Fruit fly (Drosophila melanogaster) whole organism, wandering third instar larva: ENCODE measurements around the gene CG14506.

Source experiments
- CG32264 ChIP-seq: fragments of 200-800 bp; sonication (Bioruptor generic); optimal IDR thresholded peaks from 2 replicates; lab custom pipeline; 2016; ENCODE audit warnings: missing biosample characterization, missing genetic modification characterization
- CG9705 ChIP-seq: fragments of 200-800 bp; sonication (Bioruptor generic); optimal IDR thresholded peaks from 2 replicates; lab custom pipeline; 2018; ENCODE audit warnings: missing biosample characterization, mild to moderate bottlenecking, missing genetic modification characterization
- CrebA ChIP-seq: fragments of 200-800 bp; sonication (Bioruptor generic); optimal IDR thresholded peaks from 2 replicates; lab custom pipeline; 2016; ENCODE audit warnings: missing biosample characterization, mild to moderate bottlenecking, missing genetic modification characterization, borderline replicate concordance
- Dfd ChIP-seq: fragments of >200 bp; optimal IDR thresholded peaks from 2 replicates; lab custom pipeline; 2017; ENCODE audit warnings: missing biosample characterization, missing genetic modification characterization
- Dif ChIP-seq: fragments of 200-275, 200-300 bp; sonication (Bioruptor generic); optimal IDR thresholded peaks from 2 replicates; lab custom pipeline; 2018; ENCODE audit warnings: missing biosample characterization, missing genetic modification characterization; ENCODE audit not compliant: partially characterized antibody
- HLH106 ChIP-seq: fragments of 200-800 bp; optimal IDR thresholded peaks from 3 replicates; lab custom pipeline; 2019; ENCODE audit warnings: missing biosample characterization, mild to moderate bottlenecking, missing genetic modification characterization, moderate library complexity
- Hr78 ChIP-seq: fragments of >200 bp; optimal IDR thresholded peaks from 2 replicates; lab custom pipeline; 2017; ENCODE audit warnings: missing biosample characterization, missing genetic modification characterization
- Hr83 ChIP-seq: fragments of 200-300 bp; sonication (Bioruptor generic); optimal IDR thresholded peaks from 2 replicates; lab custom pipeline; 2016; ENCODE audit warnings: missing biosample characterization, mild to moderate bottlenecking, missing genetic modification characterization, moderate library complexity; ENCODE audit not compliant: poor library complexity, severe bottlenecking
- Jra ChIP-seq: sonication (Bioruptor generic); optimal IDR thresholded peaks from 2 replicates; lab custom pipeline; 2016; ENCODE audit warnings: missing biosample characterization, missing genetic modification characterization
- N ChIP-seq: fragments of >200 bp; optimal IDR thresholded peaks from 2 replicates; lab custom pipeline; 2018; ENCODE audit warnings: missing biosample characterization, missing external identifiers, missing genetic modification characterization
- OdsH ChIP-seq: fragments of 200-800 bp; sonication (Bioruptor generic); optimal IDR thresholded peaks from 2 replicates; lab custom pipeline; 2016; ENCODE audit warnings: missing biosample characterization, mild to moderate bottlenecking, missing genetic modification characterization
- Rel ChIP-seq, 2 experiments: fragments of 200-800 bp; sonication (Bioruptor generic) in 1 of 2; optimal IDR thresholded peaks; 2 replicates in 1 of 2; 3 replicates in 1 of 2; lab custom pipeline; 2016 to 2019; ENCODE audit warnings: mild to moderate bottlenecking in 2 of 2, missing biosample characterization in 2 of 2, missing genetic modification characterization in 2 of 2, moderate library complexity in 1 of 2
- Sp1 ChIP-seq: fragments of 200-800 bp; sonication (Bioruptor generic); optimal IDR thresholded peaks from 3 replicates; lab custom pipeline; 2019; ENCODE audit warnings: missing biosample characterization, mild to moderate bottlenecking, missing genetic modification characterization, moderate library complexity
- Vsx2 ChIP-seq: fragments of 200-300, 225-300 bp; sonication (Bioruptor generic); optimal IDR thresholded peaks from 2 replicates; lab custom pipeline; 2018; ENCODE audit warnings: missing biosample characterization, missing genetic modification characterization; ENCODE audit not compliant: partially characterized antibody
- br ChIP-seq: fragments of 200-800 bp; sonication (Bioruptor generic); optimal IDR thresholded peaks from 2 replicates; lab custom pipeline; 2016; ENCODE audit warnings: missing biosample characterization, missing genetic modification characterization
- brk ChIP-seq: fragments of 200-800 bp; sonication (Bioruptor generic); optimal IDR thresholded peaks from 2 replicates; lab custom pipeline; 2016; ENCODE audit warnings: missing biosample characterization, mild to moderate bottlenecking, missing genetic modification characterization
- dl ChIP-seq, 2 experiments: fragments of 175-275, 200-275 bp in 1 of 2; fragments of 200-275 bp in 1 of 2; sonication (Bioruptor generic); optimal IDR thresholded peaks; lab custom pipeline; 2018; ENCODE audit warnings: mild to moderate bottlenecking in 2 of 2, missing biosample characterization in 2 of 2, missing genetic modification characterization in 2 of 2, moderate library complexity in 2 of 2; ENCODE audit not compliant: partially characterized antibody in 2 of 2, insufficient read depth in 1 of 2
- dsf ChIP-seq: sonication (Bioruptor generic); optimal IDR thresholded peaks from 2 replicates; lab custom pipeline; 2016; ENCODE audit warnings: missing biosample characterization, missing genetic modification characterization, borderline replicate concordance
- ey ChIP-seq: fragments of 200-800 bp; sonication (Bioruptor generic); optimal IDR thresholded peaks from 2 replicates; lab custom pipeline; 2016; ENCODE audit warnings: missing biosample characterization, missing genetic modification characterization
- fru ChIP-seq: fragments of 200-800 bp; sonication (Bioruptor generic); optimal IDR thresholded peaks from 3 replicates; lab custom pipeline; 2016; ENCODE audit warnings: missing biosample characterization, mild to moderate bottlenecking, missing genetic modification characterization
- jim ChIP-seq: fragments of 175-275, 200-325 bp; sonication (Bioruptor generic); optimal IDR thresholded peaks from 2 replicates; lab custom pipeline; 2016; ENCODE audit warnings: missing biosample characterization, mild to moderate bottlenecking, missing genetic modification characterization
- lola ChIP-seq: fragments of >200 bp; optimal IDR thresholded peaks from 2 replicates; lab custom pipeline; 2017; ENCODE audit warnings: missing biosample characterization, missing genetic modification characterization
- pan ChIP-seq: fragments of >200 bp; optimal IDR thresholded peaks from 2 replicates; lab custom pipeline; 2017
- psq ChIP-seq: fragments of 200-800 bp; sonication (Bioruptor generic); optimal IDR thresholded peaks from 3 replicates; lab custom pipeline; 2017; ENCODE audit warnings: missing biosample characterization, mild to moderate bottlenecking, missing genetic modification characterization, moderate library complexity
- rgr ChIP-seq: fragments of 200-800 bp; sonication (Bioruptor generic); optimal IDR thresholded peaks from 3 replicates; lab custom pipeline; 2016; ENCODE audit warnings: missing biosample characterization, mild to moderate bottlenecking, missing genetic modification characterization
- sage ChIP-seq: fragments of 200-800 bp; sonication (Bioruptor generic); optimal IDR thresholded peaks from 2 replicates; lab custom pipeline; 2016; ENCODE audit warnings: missing biosample characterization, mild to moderate bottlenecking, missing genetic modification characterization
- sv ChIP-seq: fragments of 200-800 bp; sonication (Bioruptor generic); optimal IDR thresholded peaks from 3 replicates; lab custom pipeline; 2016; ENCODE audit warnings: missing biosample characterization, missing genetic modification characterization
- tai ChIP-seq: sonication (Bioruptor generic); optimal IDR thresholded peaks from 2 replicates; lab custom pipeline; 2016; ENCODE audit warnings: missing biosample characterization, missing genetic modification characterization
- usp ChIP-seq: fragments of >200 bp; optimal IDR thresholded peaks from 2 replicates; lab custom pipeline; 2017; ENCODE audit warnings: missing biosample characterization, missing genetic modification characterization
- woc ChIP-seq: sonication (Bioruptor generic); optimal IDR thresholded peaks from 2 replicates; lab custom pipeline; 2016; ENCODE audit warnings: missing biosample characterization, mild to moderate bottlenecking, missing genetic modification characterization

Gene CG14506

dm6 chr3R:29265075-29265474, 31.9 kb downstream of the CG14506 start (continued):
- no peak for TF ChIP-seq Jra (GFP tag; lab: Kevin White, UChicago)
- TF ChIP-seq brk (GFP tag; lab: Kevin White, UChicago): no peak
- TF ChIP-seq CrebA (GFP tag; lab: Kevin White, UChicago): no peak
- no peak for TF ChIP-seq Vsx2 (GFP tag; lab: Kevin White, UChicago)
- TF ChIP-seq Hr83 (GFP tag; lab: Kevin White, UChicago): no peak
- no peak for TF ChIP-seq CG9705 (GFP tag; lab: Kevin White, UChicago)
- TF ChIP-seq lola (GFP tag; lab: Kevin White, UChicago): no peak
- TF ChIP-seq HLH106 (tag; lab: Kevin White, UChicago): peak; percentile 13
- no peak for TF ChIP-seq CG32264 (GFP tag; lab: Kevin White, UChicago)
- no peak for TF ChIP-seq usp
- peak; percentile 4 for TF ChIP-seq Sp1 (GFP tag; lab: Kevin White, UChicago)
- TF ChIP-seq pan (lab: Kevin White, UChicago): no peak

dm6 chr3R:29263264-29263663, 33.7 kb downstream of the CG14506 start:
- no peak for TF ChIP-seq CG9705 (GFP tag; lab: Kevin White, UChicago)
- TF ChIP-seq brk (GFP tag; lab: Kevin White, UChicago): no peak
- no peak for TF ChIP-seq br
- no peak for TF ChIP-seq rgr (GFP tag; lab: Kevin White, UChicago)
- TF ChIP-seq woc (GFP tag; lab: Kevin White, UChicago): no peak
- no peak for TF ChIP-seq Rel (GFP tag; optimal IDR thresholded peaks at IDR 0.05; lab: Kevin White, UChicago)
- TF ChIP-seq Rel (tag; optimal IDR thresholded peaks at IDR 0.05; lab: Kevin White, UChicago): no peak
- no peak for TF ChIP-seq dsf (GFP tag; lab: Kevin White, UChicago)
- TF ChIP-seq Dfd (GFP tag; lab: Kevin White, UChicago): no peak
- TF ChIP-seq psq (GFP tag; lab: Kevin White, UChicago): no peak
- TF ChIP-seq Dif (GFP tag; lab: Kevin White, UChicago): no peak
- TF ChIP-seq HLH106 (tag; lab: Kevin White, UChicago): no peak
- TF ChIP-seq pan (lab: Kevin White, UChicago): no peak
- TF ChIP-seq dl (GFP tag; optimal IDR thresholded peaks at IDR 0.05; lab: Kevin White, UChicago; ENCODE audit: insufficient read depth in 1 of 2, partially characterized antibody in 2 of 2): no peak
- TF ChIP-seq OdsH (GFP tag; lab: Kevin White, UChicago): no peak
- TF ChIP-seq N: no peak
- TF ChIP-seq jim: no peak
- no peak for TF ChIP-seq lola (GFP tag; lab: Kevin White, UChicago)
- TF ChIP-seq, all 38 proteins: peak for 0

dm6 chr3R:29262481-29262880, 34.5 kb downstream of the CG14506 start:
- TF ChIP-seq jim (no peak), fru (GFP tag; lab: Kevin White, UChicago) (no peak), CrebA (GFP tag; lab: Kevin White, UChicago) (no peak), OdsH (GFP tag; lab: Kevin White, UChicago) (no peak), usp (no peak), Hr78 (GFP tag; lab: Kevin White, UChicago) (no peak), Hr83 (GFP tag; lab: Kevin White, UChicago) (no peak), ey (GFP tag; lab: Kevin White, UChicago) (no peak), Dif (GFP tag; lab: Kevin White, UChicago) (no peak), psq (GFP tag; lab: Kevin White, UChicago) (no peak)

- TF ChIP-seq N (no peak), Hr78 (GFP tag; lab: Kevin White, UChicago) (no peak), woc (GFP tag; lab: Kevin White, UChicago) (no peak), Sp1 (GFP tag; lab: Kevin White, UChicago) (no peak), ey (GFP tag; lab: Kevin White, UChicago) (no peak), Jra (GFP tag; lab: Kevin White, UChicago) (no peak), Dfd (GFP tag; lab: Kevin White, UChicago) (no peak), dsf (GFP tag; lab: Kevin White, UChicago) (no peak), sv (GFP tag; lab: Kevin White, UChicago) (no peak), Rel (GFP tag; optimal IDR thresholded peaks at IDR 0.05; lab: Kevin White, UChicago) (no peak), Rel (tag; optimal IDR thresholded peaks at IDR 0.05; lab: Kevin White, UChicago) (no peak), tai (GFP tag; lab: Kevin White, UChicago) (no peak), OdsH (GFP tag; lab: Kevin White, UChicago) (no peak), Hr83 (GFP tag; lab: Kevin White, UChicago) (no peak), sage (GFP tag; lab: Kevin White, UChicago) (no peak), Dif (GFP tag; lab: Kevin White, UChicago) (no peak)
Measured at dm6 chr3R:29259466-29260132, 37.4 kb downstream of the CG14506 start.
